Worm (Caenorhabditis elegans) whole organism, L3 larva: ENCODE results near the gene K02E2.11.

Experiments
- R02D3.7 ChIP-seq: fragments of 150-350 bp; optimal IDR thresholded peaks from 2 replicates; lab custom pipeline; 2014; ENCODE audit warnings: missing biosample characterization, missing genetic modification characterization
- ceh-28 ChIP-seq: fragments of 150-350 bp; optimal IDR thresholded peaks from 2 replicates; lab custom pipeline; 2014; ENCODE audit warnings: missing biosample characterization, missing genetic modification reagents, missing genetic modification characterization
- nhr-11 ChIP-seq: fragments of 150-350 bp; optimal IDR thresholded peaks from 2 replicates; lab custom pipeline; 2014; ENCODE audit warnings: missing biosample characterization, missing genetic modification characterization
- pqm-1 ChIP-seq: fragments of 150-350 bp; optimal IDR thresholded peaks from 2 replicates; lab custom pipeline; 2017; ENCODE audit warnings: missing biosample characterization, missing genetic modification characterization, inconsistent platforms
- sea-2 ChIP-seq: fragments of 150-350 bp; sonication (generic microtip); optimal IDR thresholded peaks from 4 replicates; lab custom pipeline; 2014; ENCODE audit warnings: missing biosample characterization, missing genetic modification reagents, missing genetic modification characterization

DNA sequence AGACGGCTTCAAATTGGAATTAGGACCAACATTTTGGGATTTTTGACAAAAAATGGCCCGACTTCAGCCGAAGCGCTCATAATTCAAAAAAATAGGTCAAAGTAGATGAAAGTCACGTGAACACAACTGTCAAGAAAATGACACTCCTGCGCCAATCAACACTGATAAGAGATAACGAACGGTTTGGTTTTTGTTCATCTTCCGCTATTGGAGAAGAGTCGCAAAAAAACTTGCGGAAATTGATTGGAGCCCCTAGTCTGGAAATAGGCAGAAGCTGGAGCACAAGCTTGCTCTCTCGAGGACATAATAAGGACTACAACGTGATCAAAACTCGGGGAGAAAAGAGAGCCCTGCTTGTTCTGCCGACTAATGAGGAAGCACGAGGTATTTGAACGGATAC lies 29.1 kb downstream of the K02E2.11 start:
- TF ChIP-seq pqm-1, result peak; percentile 52
- no peak for TF ChIP-seq R02D3.7 (tag; lab: Kevin White, UChicago)
- TF ChIP-seq ceh-28 (tag; lab: Kevin White, UChicago), result no peak
- TF ChIP-seq sea-2 (GFP tag; lab: Kevin White, UChicago), result no peak
- no peak for TF ChIP-seq nhr-11 (tag; lab: Kevin White, UChicago)
